Fruit fly (Drosophila melanogaster) whole organism, pupa: ENCODE results near the gene CG11134.

ENCODE experiments used
- CG10348 ChIP-seq: fragments of 200-800 bp; sonication (Bioruptor generic); IDR thresholded peaks from 2 replicates; pipeline ENCODE4 v1.3.6; 2022; ENCODE audit warnings: missing biosample characterization, missing genetic modification characterization
- CG12605 ChIP-seq: fragments of 200-800 bp; sonication (Bioruptor generic); IDR thresholded peaks from 2 replicates; pipeline ENCODE4 v1.3.6; 2022; ENCODE audit warnings: missing biosample characterization, missing genetic modification characterization
- CG13204 ChIP-seq: fragments of 200-800 bp; sonication (Bioruptor generic); optimal IDR thresholded peaks from 2 replicates; lab custom pipeline; 2018; ENCODE audit warnings: missing biosample characterization, mild to moderate bottlenecking, missing genetic modification characterization, moderate library complexity
- CG14655 ChIP-seq: fragments of 200-800 bp; sonication (Bioruptor generic); optimal IDR thresholded peaks from 3 replicates; lab custom pipeline; 2017; ENCODE audit warnings: mild to moderate bottlenecking, missing biosample characterization, missing genetic modification reagents, missing genetic modification characterization
- CG15710 ChIP-seq: fragments of 200-800 bp; sonication (Bioruptor generic); optimal IDR thresholded peaks from 2 replicates; lab custom pipeline; 2018; ENCODE audit warnings: missing biosample characterization, mild to moderate bottlenecking, missing genetic modification characterization, moderate library complexity
- CG17806 ChIP-seq: fragments of 200-800 bp; sonication (Bioruptor generic); optimal IDR thresholded peaks from 2 replicates; lab custom pipeline; 2018; ENCODE audit warnings: missing biosample characterization, mild to moderate bottlenecking, missing genetic modification characterization, moderate library complexity
- CG32121 ChIP-seq: fragments of 200-800 bp; sonication (Bioruptor generic); IDR thresholded peaks from 2 replicates; pipeline ENCODE4 v1.3.6; 2022; ENCODE audit warnings: missing biosample characterization, missing genetic modification characterization
- CG34367 ChIP-seq: fragments of 200-800 bp; sonication (Bioruptor generic); optimal IDR thresholded peaks from 2 replicates; lab custom pipeline; 2018; ENCODE audit warnings: missing biosample characterization, mild to moderate bottlenecking, missing genetic modification characterization
- CG4496 ChIP-seq: fragments of 200-800 bp; sonication (Bioruptor generic); IDR thresholded peaks from 3 replicates; pipeline ENCODE4 v1.3.6; 2022; ENCODE audit warnings: missing biosample characterization, missing genetic modification characterization
- CG8159 ChIP-seq: fragments of 200-800 bp; sonication (Bioruptor generic); optimal IDR thresholded peaks from 3 replicates; lab custom pipeline; 2018; ENCODE audit warnings: missing biosample characterization, mild to moderate bottlenecking, missing genetic modification characterization, moderate library complexity
- CG8301 ChIP-seq: fragments of 200-800 bp; sonication (Bioruptor generic); optimal IDR thresholded peaks from 2 replicates; lab custom pipeline; 2018; ENCODE audit warnings: missing biosample characterization, mild to moderate bottlenecking, missing genetic modification characterization
- CG9948 ChIP-seq: fragments of 200-800 bp; sonication (Bioruptor generic); optimal IDR thresholded peaks from 2 replicates; lab custom pipeline; 2018; ENCODE audit warnings: missing biosample characterization, mild to moderate bottlenecking, missing genetic modification characterization, moderate library complexity
- D1 ChIP-seq: fragments of 200-800 bp; sonication (Bioruptor generic); optimal IDR thresholded peaks from 2 replicates; lab custom pipeline; 2018; ENCODE audit warnings: missing biosample characterization, mild to moderate bottlenecking, missing genetic modification characterization, moderate library complexity
- EcR ChIP-seq: fragments of 200-800 bp; sonication (Bioruptor generic); optimal IDR thresholded peaks from 3 replicates; lab custom pipeline; 2019; ENCODE audit warnings: missing biosample characterization, missing genetic modification characterization, mild to moderate bottlenecking, moderate library complexity, missing genetic modification reagents
- Ets98B ChIP-seq: fragments of 200-800 bp; sonication (Bioruptor generic); IDR thresholded peaks from 2 replicates; pipeline ENCODE4 v1.3.6; 2022; ENCODE audit warnings: missing biosample characterization, missing genetic modification characterization
- Pif1A ChIP-seq: fragments of 200-800 bp; sonication (Bioruptor generic); optimal IDR thresholded peaks from 3 replicates; lab custom pipeline; 2016; ENCODE audit warnings: missing biosample characterization, missing genetic modification characterization
- Pif1B ChIP-seq: fragments of 200-800 bp; sonication (Bioruptor generic); optimal IDR thresholded peaks from 3 replicates; lab custom pipeline; 2016; ENCODE audit warnings: missing biosample characterization, missing genetic modification characterization
- Snoo ChIP-seq: fragments of 200-800 bp; sonication (Bioruptor generic); optimal IDR thresholded peaks from 3 replicates; lab custom pipeline; 2017; ENCODE audit warnings: missing biosample characterization, mild to moderate bottlenecking, missing genetic modification characterization, inconsistent platforms
- fd96Ca ChIP-seq: fragments of 200-800 bp; sonication (Bioruptor generic); IDR thresholded peaks from 3 replicates; pipeline ENCODE4 v1.3.6; 2022; ENCODE audit warnings: missing biosample characterization, missing genetic modification characterization
- gl ChIP-seq: fragments of 200-800 bp; sonication (Bioruptor generic); optimal IDR thresholded peaks from 2 replicates; lab custom pipeline; 2018; ENCODE audit warnings: missing biosample characterization, mild to moderate bottlenecking, missing genetic modification characterization
- rn ChIP-seq: fragments of 200-800 bp; sonication (Bioruptor generic); IDR thresholded peaks from 2 replicates; pipeline ENCODE4 v1.3.6; 2022; ENCODE audit warnings: missing biosample characterization, missing genetic modification characterization

CG11134 gene

dm6 chrX:13740992-13741391 lies 3.2 kb downstream of the CG11134 start:
- TF ChIP-seq Ets98B (GFP tag; lab: Robert Waterston, UW) (no peak), CG14655 (GFP tag; lab: Kevin White, UChicago) (no peak), Snoo (tag; lab: Kevin White, UChicago) (no peak), CG13204 (GFP tag; lab: Kevin White, UChicago) (no peak), EcR (no peak), CG12605 (GFP tag; lab: Robert Waterston, UW) (no peak), CG8159 (tag; lab: Kevin White, UChicago) (no peak), Pif1A (GFP tag; lab: Kevin White, UChicago) (no peak), CG15710 (tag; lab: Kevin White, UChicago) (no peak), CG17806 (tag; lab: Kevin White, UChicago) (no peak), Pif1B (GFP tag; lab: Kevin White, UChicago) (no peak), CG9948 (no peak), CG8301 (no peak), CG10348 (GFP tag; lab: Robert Waterston, UW) (no peak), CG32121 (GFP tag; lab: Robert Waterston, UW) (no peak), fd96Ca (GFP tag; lab: Robert Waterston, UW) (no peak)

- TF ChIP-seq CG14655 (GFP tag; lab: Kevin White, UChicago) (no peak), fd96Ca (GFP tag; lab: Robert Waterston, UW) (no peak), Ets98B (GFP tag; lab: Robert Waterston, UW) (no peak), CG8301 (no peak)
These were observed 6.9 kb downstream of the CG11134 start, which contains the start of gene Grip91 for dm6 chrX:13744599-13745052. Gene Grip91, minus strand, starts transcription at chrX:13744683.

- TF ChIP-seq CG4496 (no peak; the same call in 2 of the 3 replicates), CG15710 (tag; lab: Kevin White, UChicago) (no peak), CG8301 (no peak), Ets98B (GFP tag; lab: Robert Waterston, UW) (peak; percentile 59), EcR (peak; percentile 99), Pif1A (GFP tag; lab: Kevin White, UChicago) (no peak)
These were observed 9.3 kb downstream of the CG11134 start for dm6 chrX:13747052-13747451.

dm6 chrX:13747635-13748467 lies 10.1 kb downstream of the CG11134 start:
- peak; percentile 22 for TF ChIP-seq Ets98B (GFP tag; lab: Robert Waterston, UW)
- peak; percentile 68 for TF ChIP-seq CG4496
- TF ChIP-seq Pif1A (GFP tag; lab: Kevin White, UChicago), result peak; percentile 67
- no peak for TF ChIP-seq Snoo (tag; lab: Kevin White, UChicago)
- peak; percentile 33 for TF ChIP-seq CG34367
- peak; percentile 66 for TF ChIP-seq CG32121 (GFP tag; lab: Robert Waterston, UW)
- peak; percentile 58 for TF ChIP-seq Pif1B (GFP tag; lab: Kevin White, UChicago)
- TF ChIP-seq EcR, result peak; percentile 91
- TF ChIP-seq CG9948, result peak; percentile 30
- TF ChIP-seq CG12605 (GFP tag; lab: Robert Waterston, UW), result peak; percentile 20; the same call in 1 of the 2 replicates
- TF ChIP-seq fd96Ca (GFP tag; lab: Robert Waterston, UW), result no peak; the same call in 1 of the 3 replicates
- peak; percentile 42 for TF ChIP-seq CG17806 (tag; lab: Kevin White, UChicago)
- peak; percentile 61 for TF ChIP-seq CG8301
- TF ChIP-seq D1 (tag; lab: Kevin White, UChicago), result no peak
- TF ChIP-seq CG13204 (GFP tag; lab: Kevin White, UChicago), result no peak
- no peak for TF ChIP-seq rn (GFP tag; lab: Robert Waterston, UW)
- TF ChIP-seq CG10348 (GFP tag; lab: Robert Waterston, UW), result no peak
- peak; percentile 81 for TF ChIP-seq CG14655 (GFP tag; lab: Kevin White, UChicago)
- no peak for TF ChIP-seq gl (tag; lab: Kevin White, UChicago)
- TF ChIP-seq CG15710 (tag; lab: Kevin White, UChicago), result peak; percentile 51
- no peak for TF ChIP-seq CG8159 (tag; lab: Kevin White, UChicago)

dm6 chrX:13748906-13749872 lies 11.4 kb downstream of the CG11134 start:
- TF ChIP-seq CG34367, result no peak
- TF ChIP-seq CG4496, result peak; percentile 58
- peak; percentile 68 for TF ChIP-seq fd96Ca (GFP tag; lab: Robert Waterston, UW)
- peak; percentile 54 for TF ChIP-seq CG14655 (GFP tag; lab: Kevin White, UChicago)
- TF ChIP-seq D1 (tag; lab: Kevin White, UChicago), result peak; percentile 29
- peak; percentile 1 for TF ChIP-seq Snoo (tag; lab: Kevin White, UChicago)
- peak; percentile 52; the same call in 1 of the 2 replicates for TF ChIP-seq Ets98B (GFP tag; lab: Robert Waterston, UW)
- TF ChIP-seq CG12605 (GFP tag; lab: Robert Waterston, UW), result peak; percentile 40; the same call in 1 of the 2 replicates
- TF ChIP-seq CG8301, result peak; percentile 51
- TF ChIP-seq CG17806 (tag; lab: Kevin White, UChicago), result no peak
- peak; percentile 36 for TF ChIP-seq Pif1A (GFP tag; lab: Kevin White, UChicago)
- peak; percentile 29 for TF ChIP-seq CG8159 (tag; lab: Kevin White, UChicago)
- TF ChIP-seq Pif1B (GFP tag; lab: Kevin White, UChicago), result no peak
- TF ChIP-seq CG32121 (GFP tag; lab: Robert Waterston, UW), result peak; percentile 44
- TF ChIP-seq CG15710 (tag; lab: Kevin White, UChicago), result peak; percentile 34
